Worm (Caenorhabditis elegans): ENCODE measurements around the gene sec-61.G.

sec-61.G gene

ce11 chrV:10898107-10898506, 1.2 kb upstream of the sec-61.G start, which contains the start of gene F32D8.7:
F32D8.7 (plus strand) TSS chrV:10898435.
- no peak for TF ChIP-seq mab-5 (tag; optimal IDR thresholded peaks at IDR 0.05)
- no peak for TF ChIP-seq nhr-6 (tag; optimal IDR thresholded peaks at IDR 0.05)
- TF ChIP-seq ama-1 (optimal IDR thresholded peaks at IDR 0.05) = no peak
- no peak for TF ChIP-seq nhr-12 (tag; optimal IDR thresholded peaks at IDR 0.05)
- TF ChIP-seq peb-1 (tag; optimal IDR thresholded peaks at IDR 0.05) = no peak
- no peak for TF ChIP-seq nhr-21 (tag; optimal IDR thresholded peaks at IDR 0.05)
- no peak for TF ChIP-seq nhr-237 (tag; optimal IDR thresholded peaks at IDR 0.05)
- no peak for TF ChIP-seq sem-4 (tag; optimal IDR thresholded peaks at IDR 0.05)
- TF ChIP-seq nhr-10 (tag; optimal IDR thresholded peaks at IDR 0.05) = no peak
- TF ChIP-seq Y55F3AM.14 (GFP tag; optimal IDR thresholded peaks at IDR 0.05) = no peak
- no peak for TF ChIP-seq elt-3 (tag; optimal IDR thresholded peaks at IDR 0.05)
- no peak for TF ChIP-seq nhr-77 (tag; optimal IDR thresholded peaks at IDR 0.05)
- TF ChIP-seq elt-1 (tag; optimal IDR thresholded peaks at IDR 0.05) = no peak
- TF ChIP-seq ZK546.5 (tag; optimal IDR thresholded peaks at IDR 0.05) = no peak
- TF ChIP-seq ceh-82 (tag; optimal IDR thresholded peaks at IDR 0.05) = no peak
- no peak for TF ChIP-seq crh-2 (tag; optimal IDR thresholded peaks at IDR 0.05)
- no peak for TF ChIP-seq mdl-1 (tag; optimal IDR thresholded peaks at IDR 0.05)

DNA sequence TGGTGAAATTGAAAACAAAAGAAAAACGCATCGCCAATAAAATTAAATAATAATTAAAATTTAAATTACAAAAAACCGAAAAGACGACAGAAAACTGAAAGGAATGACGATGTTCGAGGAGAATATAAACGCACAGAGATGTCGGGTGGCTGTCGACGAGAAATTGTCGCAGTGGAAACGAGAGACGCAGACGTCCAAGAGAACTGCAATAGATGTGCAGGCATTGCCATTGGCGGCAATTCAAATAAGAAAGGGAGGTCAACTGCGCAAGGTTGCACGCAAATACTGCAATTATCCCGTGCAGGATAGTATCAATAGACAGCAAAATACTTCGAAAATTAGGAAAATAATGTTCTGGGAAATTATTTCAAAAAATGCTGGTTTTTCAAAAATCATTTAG, 229 bp upstream of the sec-61.G start:
- TF ChIP-seq nhr-12 (tag; optimal IDR thresholded peaks at IDR 0.05) = peak; percentile 79
- peak; percentile 53 for TF ChIP-seq lin-39 (tag; optimal IDR thresholded peaks at IDR 0.05)
- peak; percentile 98 for TF ChIP-seq lin-13 (GFP tag; optimal IDR thresholded peaks at IDR 0.05)
- TF ChIP-seq nhr-237 (tag; optimal IDR thresholded peaks at IDR 0.05) = peak; percentile 85
- peak; percentile 94 for TF ChIP-seq zag-1 (tag; optimal IDR thresholded peaks at IDR 0.05)
- no peak for TF ChIP-seq elt-1 (tag; optimal IDR thresholded peaks at IDR 0.05)
- TF ChIP-seq egl-27 (tag; optimal IDR thresholded peaks at IDR 0.05) = peak; percentile 97
- peak; percentile 19 for TF ChIP-seq aly-2 (tag; optimal IDR thresholded peaks at IDR 0.05)
- TF ChIP-seq blmp-1 (tag; optimal IDR thresholded peaks at IDR 0.05; ENCODE audit: insufficient read depth) = peak; percentile 92
- TF ChIP-seq skn-1 (tag; optimal IDR thresholded peaks at IDR 0.05) = peak; percentile 80
- TF ChIP-seq unc-55 (GFP tag; optimal IDR thresholded peaks at IDR 0.05) = peak; percentile 100
- peak; percentile 98 for TF ChIP-seq fos-1 (tag; optimal IDR thresholded peaks at IDR 0.05)
- peak; percentile 95 for TF ChIP-seq ceh-16 (tag; optimal IDR thresholded peaks at IDR 0.05)
- TF ChIP-seq mdl-1 (tag; optimal IDR thresholded peaks at IDR 0.05) = peak; percentile 74 to 90
- TF ChIP-seq mbf-1 (tag; optimal IDR thresholded peaks at IDR 0.05) = no peak
- TF ChIP-seq nhr-10 (tag; optimal IDR thresholded peaks at IDR 0.05) = peak; percentile 79
- TF ChIP-seq lsy-2 (tag; optimal IDR thresholded peaks at IDR 0.05) = peak; percentile 95 to 98
- peak; percentile 100 for TF ChIP-seq sma-9 (GFP tag; optimal IDR thresholded peaks at IDR 0.05)
- TF ChIP-seq sma-9 (tag; optimal IDR thresholded peaks at IDR 0.05) = no peak
- peak; percentile 71 for TF ChIP-seq ztf-11 (tag; optimal IDR thresholded peaks at IDR 0.05)
- TF ChIP-seq lin-11 (tag; optimal IDR thresholded peaks at IDR 0.05) = peak; percentile 99
- peak; percentile 80 for TF ChIP-seq ama-1 (optimal IDR thresholded peaks at IDR 0.05)
- no peak for TF ChIP-seq nhr-23 (tag; optimal IDR thresholded peaks at IDR 0.05)
- TF ChIP-seq alr-1 (tag; optimal IDR thresholded peaks at IDR 0.05) = no peak
- peak; percentile 100 for TF ChIP-seq gmeb-1 (tag; optimal IDR thresholded peaks at IDR 0.05)
- TF ChIP-seq unc-62 (GFP tag; optimal IDR thresholded peaks at IDR 0.05) = peak; percentile 95
- peak; percentile 93 for TF ChIP-seq ceh-82 (tag; optimal IDR thresholded peaks at IDR 0.05)
- peak; percentile 79 for TF ChIP-seq nhr-11 (tag; optimal IDR thresholded peaks at IDR 0.05)
- no peak for TF ChIP-seq ztf-1 (GFP tag; conservative IDR thresholded peaks at IDR 0.05)
- peak; percentile 99 for TF ChIP-seq nhr-25 (tag; optimal IDR thresholded peaks at IDR 0.05)
- peak; percentile 99 for TF ChIP-seq Y55F3AM.14 (GFP tag; optimal IDR thresholded peaks at IDR 0.05)
- TF ChIP-seq peb-1 (tag; optimal IDR thresholded peaks at IDR 0.05) = peak; percentile 40
- TF ChIP-seq dmd-4 (tag; optimal IDR thresholded peaks at IDR 0.05) = peak; percentile 58
- TF ChIP-seq R02D3.7 (tag; optimal IDR thresholded peaks at IDR 0.05) = peak; percentile 71
- TF ChIP-seq crh-2 (tag; optimal IDR thresholded peaks at IDR 0.05) = peak; percentile 99
- peak; percentile 92 for TF ChIP-seq nhr-77 (tag; optimal IDR thresholded peaks at IDR 0.05)
- peak; percentile 98 for TF ChIP-seq F13H6.1 (tag; optimal IDR thresholded peaks at IDR 0.05)
- TF ChIP-seq ZK546.5 (tag; optimal IDR thresholded peaks at IDR 0.05) = peak; percentile 100
- peak; percentile 97 for TF ChIP-seq nhr-6 (tag; optimal IDR thresholded peaks at IDR 0.05)
- TF ChIP-seq nhr-21 (tag; optimal IDR thresholded peaks at IDR 0.05) = peak; percentile 99
- TF ChIP-seq sma-3 (GFP tag; optimal IDR thresholded peaks at IDR 0.05) = peak; percentile 99
- TF ChIP-seq elt-3 (tag; optimal IDR thresholded peaks at IDR 0.05) = no peak
- TF ChIP-seq sem-4 (tag; optimal IDR thresholded peaks at IDR 0.05) = peak; percentile 98
- TF ChIP-seq mab-5 (tag; optimal IDR thresholded peaks at IDR 0.05) = peak; percentile 97
- peak; percentile 97 for TF ChIP-seq ztf-4 (tag; optimal IDR thresholded peaks at IDR 0.05)
- peak; percentile 89 for TF ChIP-seq snpc-4 (tag; optimal IDR thresholded peaks at IDR 0.05)
- no peak for TF ChIP-seq unc-39 (tag; optimal IDR thresholded peaks at IDR 0.05)
- peak; percentile 98 for TF ChIP-seq nhr-129 (tag; optimal IDR thresholded peaks at IDR 0.05)
- peak; percentile 100 for TF ChIP-seq C34F6.9 (tag; optimal IDR thresholded peaks at IDR 0.05)
